Fruit fly (Drosophila melanogaster) whole organism, wandering third instar larva: Measurements from ENCODE around the gene CG4594.

ENCODE experiments used
- Abd-B ChIP-seq: fragments of >200 bp; optimal IDR thresholded peaks from 2 replicates; lab custom pipeline; 2017; ENCODE audit warnings: missing biosample characterization, missing genetic modification characterization
- CG32264 ChIP-seq: fragments of 200-800 bp; sonication (Bioruptor generic); optimal IDR thresholded peaks from 2 replicates; lab custom pipeline; 2016; ENCODE audit warnings: missing biosample characterization, missing genetic modification characterization
- CG9705 ChIP-seq: fragments of 200-800 bp; sonication (Bioruptor generic); optimal IDR thresholded peaks from 2 replicates; lab custom pipeline; 2018; ENCODE audit warnings: missing biosample characterization, mild to moderate bottlenecking, missing genetic modification characterization
- CrebA ChIP-seq: fragments of 200-800 bp; sonication (Bioruptor generic); optimal IDR thresholded peaks from 2 replicates; lab custom pipeline; 2016; ENCODE audit warnings: missing biosample characterization, mild to moderate bottlenecking, missing genetic modification characterization, borderline replicate concordance
- Dfd ChIP-seq: fragments of >200 bp; optimal IDR thresholded peaks from 2 replicates; lab custom pipeline; 2017; ENCODE audit warnings: missing biosample characterization, missing genetic modification characterization
- Dif ChIP-seq: fragments of 200-275, 200-300 bp; sonication (Bioruptor generic); optimal IDR thresholded peaks from 2 replicates; lab custom pipeline; 2018; ENCODE audit warnings: missing biosample characterization, missing genetic modification characterization; ENCODE audit not compliant: partially characterized antibody
- GATAd ChIP-seq: sonication (Bioruptor generic); optimal IDR thresholded peaks from 2 replicates; lab custom pipeline; 2016; ENCODE audit warnings: missing biosample characterization, missing genetic modification characterization
- HLH106 ChIP-seq: fragments of 200-800 bp; optimal IDR thresholded peaks from 3 replicates; lab custom pipeline; 2019; ENCODE audit warnings: missing biosample characterization, mild to moderate bottlenecking, missing genetic modification characterization, moderate library complexity
- Hnf4 ChIP-seq: fragments of 200-800 bp; sonication (Bioruptor generic); optimal IDR thresholded peaks from 2 replicates; lab custom pipeline; 2016; ENCODE audit warnings: missing biosample characterization, mild to moderate bottlenecking, missing genetic modification characterization
- Hr83 ChIP-seq: fragments of 200-300 bp; sonication (Bioruptor generic); optimal IDR thresholded peaks from 2 replicates; lab custom pipeline; 2016; ENCODE audit warnings: missing biosample characterization, mild to moderate bottlenecking, missing genetic modification characterization, moderate library complexity; ENCODE audit not compliant: poor library complexity, severe bottlenecking
- Jra ChIP-seq: sonication (Bioruptor generic); optimal IDR thresholded peaks from 2 replicates; lab custom pipeline; 2016; ENCODE audit warnings: missing biosample characterization, missing genetic modification characterization
- Mio ChIP-seq: sonication (Bioruptor generic); optimal IDR thresholded peaks from 2 replicates; lab custom pipeline; 2016; ENCODE audit warnings: missing biosample characterization, missing genetic modification characterization
- Myc ChIP-seq: fragments of >200 bp; optimal IDR thresholded peaks from 2 replicates; lab custom pipeline; 2017
- N ChIP-seq: fragments of >200 bp; optimal IDR thresholded peaks from 2 replicates; lab custom pipeline; 2018; ENCODE audit warnings: missing biosample characterization, missing external identifiers, missing genetic modification characterization
- OdsH ChIP-seq: fragments of 200-800 bp; sonication (Bioruptor generic); optimal IDR thresholded peaks from 2 replicates; lab custom pipeline; 2016; ENCODE audit warnings: missing biosample characterization, mild to moderate bottlenecking, missing genetic modification characterization
- Rel ChIP-seq, 2 experiments: fragments of 200-800 bp; sonication (Bioruptor generic) in 1 of 2; optimal IDR thresholded peaks; 2 replicates in 1 of 2; 3 replicates in 1 of 2; lab custom pipeline; 2016 to 2019; ENCODE audit warnings: mild to moderate bottlenecking in 2 of 2, missing biosample characterization in 2 of 2, missing genetic modification characterization in 2 of 2, moderate library complexity in 1 of 2
- Sp1 ChIP-seq: fragments of 200-800 bp; sonication (Bioruptor generic); optimal IDR thresholded peaks from 3 replicates; lab custom pipeline; 2019; ENCODE audit warnings: missing biosample characterization, mild to moderate bottlenecking, missing genetic modification characterization, moderate library complexity
- Vsx2 ChIP-seq: fragments of 200-300, 225-300 bp; sonication (Bioruptor generic); optimal IDR thresholded peaks from 2 replicates; lab custom pipeline; 2018; ENCODE audit warnings: missing biosample characterization, missing genetic modification characterization; ENCODE audit not compliant: partially characterized antibody
- br ChIP-seq: fragments of 200-800 bp; sonication (Bioruptor generic); optimal IDR thresholded peaks from 2 replicates; lab custom pipeline; 2016; ENCODE audit warnings: missing biosample characterization, missing genetic modification characterization
- brk ChIP-seq: fragments of 200-800 bp; sonication (Bioruptor generic); optimal IDR thresholded peaks from 2 replicates; lab custom pipeline; 2016; ENCODE audit warnings: missing biosample characterization, mild to moderate bottlenecking, missing genetic modification characterization
- dl ChIP-seq, 2 experiments: fragments of 175-275, 200-275 bp in 1 of 2; fragments of 200-275 bp in 1 of 2; sonication (Bioruptor generic); optimal IDR thresholded peaks; lab custom pipeline; 2018; ENCODE audit warnings: mild to moderate bottlenecking in 2 of 2, missing biosample characterization in 2 of 2, missing genetic modification characterization in 2 of 2, moderate library complexity in 2 of 2; ENCODE audit not compliant: partially characterized antibody in 2 of 2, insufficient read depth in 1 of 2
- dmrt93B ChIP-seq: fragments of 200-800 bp; sonication (Bioruptor generic); optimal IDR thresholded peaks from 2 replicates; lab custom pipeline; 2018; ENCODE audit warnings: missing biosample characterization, mild to moderate bottlenecking, missing genetic modification characterization
- dsf ChIP-seq: sonication (Bioruptor generic); optimal IDR thresholded peaks from 2 replicates; lab custom pipeline; 2016; ENCODE audit warnings: missing biosample characterization, missing genetic modification characterization, borderline replicate concordance
- ey ChIP-seq: fragments of 200-800 bp; sonication (Bioruptor generic); optimal IDR thresholded peaks from 2 replicates; lab custom pipeline; 2016; ENCODE audit warnings: missing biosample characterization, missing genetic modification characterization
- foxo ChIP-seq, 2 experiments: fragments of 200-800 bp; sonication (Bioruptor generic); optimal IDR thresholded peaks; 2 replicates in 1 of 2; 3 replicates in 1 of 2; lab custom pipeline; 2016 to 2017; ENCODE audit warnings: missing biosample characterization in 2 of 2, missing genetic modification characterization in 2 of 2
- fru ChIP-seq: fragments of 200-800 bp; sonication (Bioruptor generic); optimal IDR thresholded peaks from 3 replicates; lab custom pipeline; 2016; ENCODE audit warnings: missing biosample characterization, mild to moderate bottlenecking, missing genetic modification characterization
- h ChIP-seq: fragments of 200-800 bp; sonication (Bioruptor generic); optimal IDR thresholded peaks from 3 replicates; lab custom pipeline; 2016; ENCODE audit warnings: missing biosample characterization, mild to moderate bottlenecking, missing genetic modification characterization
- jim ChIP-seq: fragments of 175-275, 200-325 bp; sonication (Bioruptor generic); optimal IDR thresholded peaks from 2 replicates; lab custom pipeline; 2016; ENCODE audit warnings: missing biosample characterization, mild to moderate bottlenecking, missing genetic modification characterization
- lola ChIP-seq: fragments of >200 bp; optimal IDR thresholded peaks from 2 replicates; lab custom pipeline; 2017; ENCODE audit warnings: missing biosample characterization, missing genetic modification characterization
- pan ChIP-seq: fragments of >200 bp; optimal IDR thresholded peaks from 2 replicates; lab custom pipeline; 2017
- psq ChIP-seq: fragments of 200-800 bp; sonication (Bioruptor generic); optimal IDR thresholded peaks from 3 replicates; lab custom pipeline; 2017; ENCODE audit warnings: missing biosample characterization, mild to moderate bottlenecking, missing genetic modification characterization, moderate library complexity
- sage ChIP-seq: fragments of 200-800 bp; sonication (Bioruptor generic); optimal IDR thresholded peaks from 2 replicates; lab custom pipeline; 2016; ENCODE audit warnings: missing biosample characterization, mild to moderate bottlenecking, missing genetic modification characterization
- sv ChIP-seq: fragments of 200-800 bp; sonication (Bioruptor generic); optimal IDR thresholded peaks from 3 replicates; lab custom pipeline; 2016; ENCODE audit warnings: missing biosample characterization, missing genetic modification characterization
- tai ChIP-seq: sonication (Bioruptor generic); optimal IDR thresholded peaks from 2 replicates; lab custom pipeline; 2016; ENCODE audit warnings: missing biosample characterization, missing genetic modification characterization
- usp ChIP-seq: fragments of >200 bp; optimal IDR thresholded peaks from 2 replicates; lab custom pipeline; 2017; ENCODE audit warnings: missing biosample characterization, missing genetic modification characterization
- woc ChIP-seq: sonication (Bioruptor generic); optimal IDR thresholded peaks from 2 replicates; lab custom pipeline; 2016; ENCODE audit warnings: missing biosample characterization, mild to moderate bottlenecking, missing genetic modification characterization

The CG4594 gene

dm6 chr2L:9918020-9918959 lies 1.7 kb upstream of the CG4594 start, which contains the start of the genes CG5885 and CG4598 (continued):
- TF ChIP-seq jim (GFP tag; lab: Kevin White, UChicago) (no peak), Abd-B (GFP tag; lab: Kevin White, UChicago) (no peak), Dfd (no peak), brk (GFP tag; lab: Kevin White, UChicago) (no peak), OdsH (GFP tag; lab: Kevin White, UChicago) (peak; percentile 75), br (peak; percentile 55), Rel (GFP tag; optimal IDR thresholded peaks at IDR 0.05; lab: Kevin White, UChicago) (no peak), Rel (tag; optimal IDR thresholded peaks at IDR 0.05; lab: Kevin White, UChicago) (no peak), fru (GFP tag; lab: Kevin White, UChicago) (peak; percentile 79), psq (GFP tag; lab: Kevin White, UChicago) (peak; percentile 61), sage (GFP tag; lab: Kevin White, UChicago) (peak; percentile 56)
- TF ChIP-seq, all 38 proteins: peak for 22

- TF ChIP-seq tai = no peak
- TF ChIP-seq Dfd = no peak
- no peak for TF ChIP-seq GATAd (GFP tag; lab: Kevin White, UChicago)
- no peak for TF ChIP-seq sage (GFP tag; lab: Kevin White, UChicago)
- no peak for TF ChIP-seq CrebA (GFP tag; lab: Kevin White, UChicago)
- TF ChIP-seq foxo (GFP tag; optimal IDR thresholded peaks at IDR 0.05; lab: Kevin White, UChicago) = no peak
- no peak for TF ChIP-seq OdsH (GFP tag; lab: Kevin White, UChicago)
- no peak for TF ChIP-seq usp (GFP tag; lab: Kevin White, UChicago)
- no peak for TF ChIP-seq Vsx2 (GFP tag; lab: Kevin White, UChicago)
- no peak for TF ChIP-seq Hr83 (GFP tag; lab: Kevin White, UChicago)
- TF ChIP-seq h (GFP tag; lab: Kevin White, UChicago) = no peak
- TF ChIP-seq CG32264 (GFP tag; lab: Kevin White, UChicago) = no peak
- no peak for TF ChIP-seq Abd-B (GFP tag; lab: Kevin White, UChicago)
- no peak for TF ChIP-seq Sp1 (GFP tag; lab: Kevin White, UChicago)
Observed at dm6 chr2L:9919218-9919617, 742 bp upstream of the CG4594 start.

- TF ChIP-seq OdsH (GFP tag; lab: Kevin White, UChicago) (peak; percentile 62), Jra (GFP tag; lab: Kevin White, UChicago) (peak; percentile 26), CrebA (GFP tag; lab: Kevin White, UChicago) (no peak), dl (GFP tag; optimal IDR thresholded peaks at IDR 0.05; lab: Kevin White, UChicago; ENCODE audit: insufficient read depth in 1 of 2, partially characterized antibody in 2 of 2) (no peak), dsf (GFP tag; lab: Kevin White, UChicago) (no peak), foxo (GFP tag; optimal IDR thresholded peaks at IDR 0.05; lab: Kevin White, UChicago) (peak in 1 of 2 experiments; percentile 81), Abd-B (GFP tag; lab: Kevin White, UChicago) (no peak), Mio (GFP tag; lab: Kevin White, UChicago) (no peak), Sp1 (GFP tag; lab: Kevin White, UChicago) (no peak), brk (GFP tag; lab: Kevin White, UChicago) (no peak), psq (GFP tag; lab: Kevin White, UChicago) (peak; percentile 39), Hr83 (GFP tag; lab: Kevin White, UChicago) (peak; percentile 60), Dif (GFP tag; lab: Kevin White, UChicago) (no peak), HLH106 (tag; lab: Kevin White, UChicago) (peak; percentile 73), N (GFP tag; lab: Kevin White, UChicago) (no peak), GATAd (GFP tag; lab: Kevin White, UChicago) (no peak), Hnf4 (GFP tag; lab: Kevin White, UChicago) (no peak), h (GFP tag; lab: Kevin White, UChicago) (peak; percentile 78), ey (GFP tag; lab: Kevin White, UChicago) (no peak), sv (peak; percentile 43), br (peak; percentile 73), Vsx2 (GFP tag; lab: Kevin White, UChicago) (no peak), usp (GFP tag; lab: Kevin White, UChicago) (no peak), pan (lab: Kevin White, UChicago) (no peak), woc (GFP tag; lab: Kevin White, UChicago) (peak; percentile 52), sage (GFP tag; lab: Kevin White, UChicago) (no peak), fru (GFP tag; lab: Kevin White, UChicago) (no peak), dmrt93B (GFP tag; lab: Kevin White, UChicago) (peak; percentile 25), CG32264 (GFP tag; lab: Kevin White, UChicago) (peak; percentile 19), lola (GFP tag; lab: Kevin White, UChicago) (no peak), CG9705 (GFP tag; lab: Kevin White, UChicago) (peak; percentile 43), tai (no peak), Myc (lab: Kevin White, UChicago) (no peak)
- TF ChIP-seq, all 38 proteins: peak for 13
Observed at dm6 chr2L:9921401-9921800, 1.4 kb downstream of the CG4594 start, which contains the start of gene CG4592. Gene CG4592, plus strand, starts transcription at chr2L:9921633.
